Worm (Caenorhabditis elegans) whole organism, late embryonic: ENCODE measurements around the gene srlf-32.

ENCODE experiments used
- K09A11.1 ChIP-seq: sonication (generic microtip); optimal IDR thresholded peaks from 2 replicates; lab custom pipeline; 2017; ENCODE audit warnings: antibody characterized with exemption, mild to moderate bottlenecking, missing genetic modification characterization, missing compliant biosample characterization; ENCODE audit not compliant: insufficient read depth
- ama-1 ChIP-seq: fragments of 150-350 bp; optimal IDR thresholded peaks from 2 replicates; lab custom pipeline; 2014
- ceh-6 ChIP-seq: fragments of 200-800 bp; sonication (Bioruptor generic); optimal IDR thresholded peaks from 2 replicates; lab custom pipeline; 2018; ENCODE audit warnings: mild to moderate bottlenecking, missing genetic modification characterization, missing compliant biosample characterization
- eyg-1 ChIP-seq: sonication (generic microtip); optimal IDR thresholded peaks from 2 replicates; lab custom pipeline; 2016; ENCODE audit warnings: missing genotype, missing genetic modification characterization, missing compliant biosample characterization
- hlh-30 ChIP-seq: sonication (generic microtip); optimal IDR thresholded peaks from 2 replicates; lab custom pipeline; 2017; ENCODE audit warnings: antibody characterized with exemption, missing genetic modification characterization, missing compliant biosample characterization; ENCODE audit not compliant: insufficient read depth
- mec-3 ChIP-seq: sonication (generic microtip); optimal IDR thresholded peaks from 2 replicates; lab custom pipeline; 2016; ENCODE audit warnings: borderline replicate concordance, missing genetic modification characterization, missing compliant biosample characterization
- nfya-1 ChIP-seq: sonication (generic microtip); optimal IDR thresholded peaks from 2 replicates; lab custom pipeline; 2017; ENCODE audit warnings: missing genetic modification characterization, mild to moderate bottlenecking, missing compliant biosample characterization, antibody characterized with exemption, moderate library complexity
- nhr-11 ChIP-seq: fragments of 150-350 bp; optimal IDR thresholded peaks from 2 replicates; lab custom pipeline; 2014; ENCODE audit warnings: missing biosample characterization, missing genetic modification characterization
- pag-3 ChIP-seq: sonication (generic microtip); optimal IDR thresholded peaks from 2 replicates; lab custom pipeline; 2016; ENCODE audit warnings: missing compliant biosample characterization, missing genetic modification characterization, borderline replicate concordance
- pax-1 ChIP-seq: fragments of 150-350 bp; optimal IDR thresholded peaks from 2 replicates; lab custom pipeline; 2014; ENCODE audit warnings: missing biosample characterization, missing genetic modification characterization
- pha-4 ChIP-seq: fragments of 150-350 bp; optimal IDR thresholded peaks from 2 replicates; lab custom pipeline; 2018; ENCODE audit warnings: missing biosample characterization, missing genetic modification reagents, missing genetic modification characterization
- sox-4 ChIP-seq: sonication (generic microtip); optimal IDR thresholded peaks from 2 replicates; lab custom pipeline; 2017; ENCODE audit warnings: mild to moderate bottlenecking, missing genetic modification characterization, inconsistent platforms, missing compliant biosample characterization

ce11 chrIV:11914260-11914836, 11.5 kb upstream of the srlf-32 start:
- TF ChIP-seq mec-3 (no peak), nhr-11 (tag; lab: Kevin White, UChicago) (no peak), nfya-1 (tag; lab: Kevin White, UChicago) (no peak), ama-1 (lab: Kevin White, UChicago) (no peak), ceh-6 (GFP tag; lab: Kevin White, UChicago) (no peak), sox-4 (tag; lab: Kevin White, UChicago) (no peak), pax-1 (no peak), pag-3 (tag; lab: Kevin White, UChicago) (no peak), pha-4 (no peak), K09A11.1 (no peak), eyg-1 (tag; lab: Kevin White, UChicago) (no peak), hlh-30 (no peak)
